Fruit fly (Drosophila melanogaster) whole organism, adult: ENCODE results near the gene CG9288.

Source experiments
- CG11617 ChIP-seq: fragments of 200-800 bp; sonication (Bioruptor generic); optimal IDR thresholded peaks from 2 replicates; lab custom pipeline; 2017; ENCODE audit warnings: mild to moderate bottlenecking, missing biosample characterization, missing genetic modification reagents, missing genetic modification characterization
- CG12768 ChIP-seq: fragments of 200-800 bp; sonication (Bioruptor generic); optimal IDR thresholded peaks from 2 replicates; lab custom pipeline; 2017; ENCODE audit warnings: missing biosample characterization, missing genetic modification characterization, mild to moderate bottlenecking, moderate library complexity, missing genetic modification reagents
- CG1620 ChIP-seq: fragments of 200-800 bp; sonication (Bioruptor generic); optimal IDR thresholded peaks from 2 replicates; lab custom pipeline; 2016; ENCODE audit warnings: missing biosample characterization, missing genetic modification characterization
- CG5204 ChIP-seq: fragments of 200-800 bp; sonication (Bioruptor generic); optimal IDR thresholded peaks from 2 replicates; lab custom pipeline; 2016; ENCODE audit warnings: missing biosample characterization, missing genetic modification characterization
- Clk ChIP-seq: fragments of 200-800 bp; sonication (Bioruptor generic); optimal IDR thresholded peaks from 2 replicates; lab custom pipeline; 2017; ENCODE audit warnings: missing biosample characterization, missing genetic modification characterization
- Hr96 ChIP-seq: fragments of 200-800 bp; sonication (Bioruptor generic); optimal IDR thresholded peaks from 2 replicates; lab custom pipeline; 2016; ENCODE audit warnings: missing biosample characterization, missing genetic modification characterization
- kay ChIP-seq: fragments of 200-800 bp; sonication (Bioruptor generic); peaks from one replicate; lab custom pipeline; 2016; ENCODE audit warnings: missing biosample characterization, missing genetic modification characterization, borderline replicate concordance
- ovo ChIP-seq: fragments of 200-800 bp; sonication (Bioruptor generic); optimal IDR thresholded peaks from 2 replicates; lab custom pipeline; 2016; ENCODE audit warnings: missing biosample characterization, missing genetic modification characterization
- pad ChIP-seq: fragments of 200-800 bp; sonication (Bioruptor generic); optimal IDR thresholded peaks from 3 replicates; lab custom pipeline; 2017; ENCODE audit warnings: missing biosample characterization, missing genetic modification characterization, mild to moderate bottlenecking, moderate library complexity, missing genetic modification reagents
- tj ChIP-seq: fragments of 200-800 bp; sonication (Bioruptor generic); optimal IDR thresholded peaks from 3 replicates; lab custom pipeline; 2017; ENCODE audit warnings: missing biosample characterization, mild to moderate bottlenecking, missing genetic modification characterization, moderate library complexity
- toe ChIP-seq: fragments of 200-800 bp; sonication (Bioruptor generic); optimal IDR thresholded peaks from 2 replicates; lab custom pipeline; 2016; ENCODE audit warnings: missing biosample characterization, missing genetic modification characterization

dm6 chr3R:13804971-13805603 lies 25.7 kb downstream of the CG9288 start:
- no peak for TF ChIP-seq toe (GFP tag; lab: Kevin White, UChicago)
- no peak for TF ChIP-seq Hr96 (GFP tag; lab: Kevin White, UChicago)
- no peak for TF ChIP-seq tj
- TF ChIP-seq CG11617, result no peak
- no peak for TF ChIP-seq CG12768
- TF ChIP-seq CG1620 (GFP tag; lab: Kevin White, UChicago), result no peak
- no peak for TF ChIP-seq Clk (GFP tag; lab: Kevin White, UChicago)
- TF ChIP-seq pad (GFP tag; lab: Kevin White, UChicago), result no peak
- no peak for TF ChIP-seq CG5204 (GFP tag; lab: Kevin White, UChicago)
- no peak for TF ChIP-seq ovo (GFP tag; lab: Kevin White, UChicago)
- no peak for TF ChIP-seq kay (GFP tag; lab: Kevin White, UChicago)
